Worm (Caenorhabditis elegans): Measurements from ENCODE around the gene Y57G11B.5.

ce11 chrIV:14622109-14622508 is 47.5 kb downstream of the Y57G11B.5 start:
- no peak for TF ChIP-seq pha-4 (tag; optimal IDR thresholded peaks at IDR 0.05)
- TF ChIP-seq nhr-76 (tag; optimal IDR thresholded peaks at IDR 0.05): no peak
- TF ChIP-seq ztf-11 (tag; optimal IDR thresholded peaks at IDR 0.05): no peak
- TF ChIP-seq snpc-4 (tag; optimal IDR thresholded peaks at IDR 0.05): no peak
